Fruit fly (Drosophila melanogaster) whole organism, embryonic: ENCODE results near the gene CG42553.

Source experiments
- Ada2b ChIP-seq: fragments of 200-800 bp; sonication (Bioruptor generic); IDR thresholded peaks from 2 replicates; pipeline ENCODE4 v1.3.6; 2022; ENCODE audit warnings: missing biosample characterization, missing genetic modification characterization
- Atf-2 ChIP-seq: fragments of 200-800 bp; sonication (Bioruptor generic); optimal IDR thresholded peaks from 2 replicates; lab custom pipeline; 2016; ENCODE audit warnings: missing biosample characterization, missing genetic modification characterization
- Atf3 ChIP-seq: fragments of 200-800 bp; sonication (Bioruptor generic); optimal IDR thresholded peaks from 3 replicates; lab custom pipeline; 2016; ENCODE audit warnings: missing biosample characterization, missing genetic modification characterization
- Bdp1 ChIP-seq: fragments of 200-800 bp; sonication (Bioruptor generic); optimal IDR thresholded peaks from 3 replicates; lab custom pipeline; 2016; ENCODE audit warnings: missing biosample characterization, missing genetic modification characterization
- CG1024 ChIP-seq: fragments of 200-800 bp; sonication (Bioruptor generic); IDR thresholded peaks from 2 replicates; pipeline ENCODE4 v1.3.6; 2022; ENCODE audit warnings: missing biosample characterization, missing genetic modification characterization
- CG10267 ChIP-seq: fragments of 200-800 bp; sonication (Bioruptor generic); optimal IDR thresholded peaks from 2 replicates; lab custom pipeline; 2018; ENCODE audit warnings: missing biosample characterization, mild to moderate bottlenecking, missing genetic modification characterization, moderate library complexity
- CG10654 ChIP-seq: fragments of 200-800 bp; sonication (Bioruptor generic); optimal IDR thresholded peaks from 2 replicates; lab custom pipeline; 2016; ENCODE audit warnings: missing biosample characterization, missing genetic modification characterization
- CG11085 ChIP-seq: fragments of 200-800 bp; sonication (Bioruptor generic); IDR thresholded peaks from 2 replicates; pipeline ENCODE4 v1.3.6; 2022; ENCODE audit warnings: missing biosample characterization, missing genetic modification characterization
- CG11723 ChIP-seq: fragments of 200-800 bp; sonication (Bioruptor generic); optimal IDR thresholded peaks from 2 replicates; lab custom pipeline; 2017; ENCODE audit warnings: missing biosample characterization, mild to moderate bottlenecking, missing genetic modification characterization
- CG15011 ChIP-seq: fragments of 200-800 bp; sonication (Bioruptor generic); optimal IDR thresholded peaks from 3 replicates; lab custom pipeline; 2018; ENCODE audit warnings: missing biosample characterization, mild to moderate bottlenecking, missing genetic modification characterization
- CG17328 ChIP-seq: fragments of 200-800 bp; sonication (Bioruptor generic); IDR thresholded peaks from 2 replicates; pipeline ENCODE4 v1.3.6; 2022; ENCODE audit warnings: missing biosample characterization, missing genetic modification characterization
- CG17385 ChIP-seq: fragments of 200-800 bp; sonication (Bioruptor generic); optimal IDR thresholded peaks from 3 replicates; lab custom pipeline; 2018; ENCODE audit warnings: missing biosample characterization, mild to moderate bottlenecking, missing genetic modification characterization
- CG17568 ChIP-seq: fragments of 200-800 bp; sonication (Bioruptor generic); optimal IDR thresholded peaks from 2 replicates; lab custom pipeline; 2018; ENCODE audit warnings: missing biosample characterization, mild to moderate bottlenecking, missing genetic modification characterization, moderate library complexity
- CG17912 ChIP-seq: fragments of 200-800 bp; sonication (Bioruptor generic); optimal IDR thresholded peaks from 2 replicates; lab custom pipeline; 2018; ENCODE audit warnings: missing biosample characterization, mild to moderate bottlenecking, missing genetic modification characterization
- CG2889 ChIP-seq: fragments of 200-800 bp; sonication (Bioruptor generic); IDR thresholded peaks from 3 replicates; pipeline ENCODE4 v1.3.6; 2022; ENCODE audit warnings: missing biosample characterization, missing genetic modification characterization
- CG30403 ChIP-seq: fragments of 200-800 bp; sonication (Bioruptor generic); optimal IDR thresholded peaks from 3 replicates; lab custom pipeline; 2016; ENCODE audit warnings: missing biosample characterization, missing genetic modification characterization
- CG34422 ChIP-seq: fragments of 200-800 bp; sonication (Bioruptor generic); IDR thresholded peaks from 3 replicates; pipeline ENCODE4 v1.3.6; 2022; ENCODE audit warnings: missing biosample characterization, missing genetic modification characterization
- CG4424 ChIP-seq: fragments of 200-800 bp; sonication (Bioruptor generic); optimal IDR thresholded peaks from 3 replicates; lab custom pipeline; 2016; ENCODE audit warnings: missing biosample characterization, missing genetic modification characterization
- CG6254 ChIP-seq: fragments of 200-800 bp; sonication (Bioruptor generic); optimal IDR thresholded peaks from 3 replicates; lab custom pipeline; 2017; ENCODE audit warnings: mild to moderate bottlenecking, missing biosample characterization, missing genetic modification reagents, missing genetic modification characterization
- CG6854 ChIP-seq: fragments of 200-800 bp; sonication (Bioruptor generic); optimal IDR thresholded peaks from 3 replicates; lab custom pipeline; 2017; ENCODE audit warnings: missing biosample characterization, mild to moderate bottlenecking, missing genetic modification characterization
- CG7928 ChIP-seq: fragments of 200-800 bp; sonication (Bioruptor generic); optimal IDR thresholded peaks from 2 replicates; lab custom pipeline; 2017; ENCODE audit warnings: missing biosample characterization, mild to moderate bottlenecking, missing genetic modification characterization
- CG9609 ChIP-seq: fragments of 200-800 bp; sonication (Bioruptor generic); optimal IDR thresholded peaks from 3 replicates; lab custom pipeline; 2016; ENCODE audit warnings: missing biosample characterization, missing genetic modification characterization
- Dad ChIP-seq: fragments of 200-800 bp; sonication (Bioruptor generic); optimal IDR thresholded peaks from 3 replicates; lab custom pipeline; 2016; ENCODE audit warnings: missing biosample characterization, missing genetic modification characterization
- Dip3 ChIP-seq: fragments of 200-800 bp; sonication (Bioruptor generic); optimal IDR thresholded peaks from 3 replicates; lab custom pipeline; 2016; ENCODE audit warnings: missing biosample characterization, missing genetic modification characterization
- Eip74EF ChIP-seq, 2 experiments: fragments of 200-800 bp in 1 of 2; fragments of >200 bp in 1 of 2; sonication (Bioruptor generic) in 1 of 2; optimal IDR thresholded peaks; 2 replicates each; lab custom pipeline; 2017 to 2019; ENCODE audit warnings: missing biosample characterization in 2 of 2, missing genetic modification characterization in 2 of 2, mild to moderate bottlenecking in 1 of 2, moderate library complexity in 1 of 2
- Fer1 ChIP-seq: fragments of 200-800 bp; sonication (Bioruptor generic); optimal IDR thresholded peaks from 2 replicates; lab custom pipeline; 2017; ENCODE audit warnings: missing biosample characterization, mild to moderate bottlenecking, missing genetic modification characterization
- GATAe ChIP-seq: fragments of 200-800 bp; sonication (Bioruptor generic); conservative IDR thresholded peaks from 2 replicates; pipeline ENCODE4 v1.3.6; 2022; ENCODE audit warnings: missing biosample characterization, missing genetic modification characterization
- H15 ChIP-seq: fragments of 200-800 bp; sonication (Bioruptor generic); IDR thresholded peaks from 3 replicates; pipeline ENCODE4 v1.3.6; 2022; ENCODE audit warnings: missing biosample characterization, missing genetic modification characterization
- Kr ChIP-seq: fragments of 200-800 bp; sonication (Bioruptor generic); optimal IDR thresholded peaks from 2 replicates; lab custom pipeline; 2017; ENCODE audit warnings: missing biosample characterization, mild to moderate bottlenecking, missing genetic modification characterization
- Lpt ChIP-seq: fragments of >200 bp; optimal IDR thresholded peaks from 2 replicates; lab custom pipeline; 2018; ENCODE audit warnings: missing biosample characterization, missing genetic modification characterization
- MTF-1 ChIP-seq: fragments of 200-800 bp; sonication (Bioruptor generic); optimal IDR thresholded peaks from 2 replicates; lab custom pipeline; 2018; ENCODE audit warnings: missing biosample characterization, mild to moderate bottlenecking, missing genetic modification characterization, borderline replicate concordance
- NC2β ChIP-seq: fragments of 200-800 bp; sonication (Bioruptor generic); optimal IDR thresholded peaks from 2 replicates; lab custom pipeline; 2016; ENCODE audit warnings: missing biosample characterization, missing genetic modification characterization
- NfI ChIP-seq: fragments of 200-800 bp; sonication (Bioruptor generic); optimal IDR thresholded peaks from 3 replicates; lab custom pipeline; 2018; ENCODE audit warnings: missing biosample characterization, mild to moderate bottlenecking, missing genetic modification characterization, moderate library complexity
- Stat92E ChIP-seq, 3 experiments: fragments of >200 bp in 2 of 3; fragments of 200-800 bp in 1 of 3; sonication (Bioruptor generic) in 1 of 3; optimal IDR thresholded peaks; 2 replicates each; lab custom pipeline; 2017 to 2019; ENCODE audit warnings: missing biosample characterization in 3 of 3, missing genetic modification characterization in 3 of 3, mild to moderate bottlenecking in 1 of 3, moderate library complexity in 1 of 3
- amos ChIP-seq: fragments of 200-800 bp; sonication (Bioruptor generic); IDR thresholded peaks from 2 replicates; pipeline ENCODE4 v1.3.6; 2022; ENCODE audit warnings: missing biosample characterization, missing genetic modification characterization; ENCODE audit not compliant: partially characterized antibody
- btn ChIP-seq: fragments of 200-800 bp; sonication (Bioruptor generic); optimal IDR thresholded peaks from 2 replicates; lab custom pipeline; 2016; ENCODE audit warnings: missing biosample characterization, missing genetic modification characterization
- cad ChIP-seq: fragments of >200 bp; optimal IDR thresholded peaks from 2 replicates; lab custom pipeline; 2017; ENCODE audit warnings: missing biosample characterization, missing genetic modification characterization
- cato ChIP-seq: fragments of 200-800 bp; sonication (Bioruptor generic); optimal IDR thresholded peaks from 2 replicates; lab custom pipeline; 2016; ENCODE audit warnings: missing biosample characterization, missing genetic modification characterization, borderline replicate concordance
- esg ChIP-seq: fragments of 200-800 bp; sonication (Bioruptor generic); conservative IDR thresholded peaks from 2 replicates; pipeline ENCODE4 v1.3.6; 2022; ENCODE audit warnings: missing biosample characterization, missing genetic modification characterization
- fu2 ChIP-seq: fragments of 200-800 bp; sonication (Bioruptor generic); optimal IDR thresholded peaks from 2 replicates; lab custom pipeline; 2016; ENCODE audit warnings: missing biosample characterization, missing genetic modification characterization
- ham ChIP-seq: fragments of 200-800 bp; sonication (Bioruptor generic); IDR thresholded peaks from 2 replicates; pipeline ENCODE4 v1.3.6; 2022; ENCODE audit warnings: missing biosample characterization, missing genetic modification characterization
- jumu ChIP-seq: fragments of 200-800 bp; sonication (Bioruptor generic); optimal IDR thresholded peaks from 3 replicates; lab custom pipeline; 2016; ENCODE audit warnings: missing biosample characterization, missing genetic modification characterization
- nerfin-2 ChIP-seq: fragments of 200-800 bp; sonication (Bioruptor generic); IDR thresholded peaks from 2 replicates; pipeline ENCODE4 v1.3.6; 2022; ENCODE audit warnings: missing biosample characterization, missing genetic modification characterization; ENCODE audit not compliant: partially characterized antibody
- pita ChIP-seq: fragments of 200-800 bp; sonication (Bioruptor generic); optimal IDR thresholded peaks from 2 replicates; lab custom pipeline; 2017; ENCODE audit warnings: missing biosample characterization, mild to moderate bottlenecking, missing genetic modification characterization
- pros ChIP-seq: fragments of 200-800 bp; sonication (Bioruptor generic); optimal IDR thresholded peaks from 3 replicates; lab custom pipeline; 2019; ENCODE audit warnings: missing biosample characterization, mild to moderate bottlenecking, missing genetic modification characterization, moderate library complexity
- sens-2 ChIP-seq: fragments of 200-800 bp; sonication (Bioruptor generic); IDR thresholded peaks from 2 replicates; pipeline ENCODE4 v1.3.6; 2022; ENCODE audit warnings: missing biosample characterization, missing genetic modification characterization
- shn ChIP-seq: fragments of 200-800 bp; sonication (Bioruptor generic); optimal IDR thresholded peaks from 3 replicates; lab custom pipeline; 2016; ENCODE audit warnings: missing biosample characterization, missing genetic modification characterization
- sob ChIP-seq: fragments of 200-800 bp; sonication (Bioruptor generic); IDR thresholded peaks from 2 replicates; pipeline ENCODE4 v1.3.6; 2022; ENCODE audit warnings: missing biosample characterization, missing genetic modification characterization
- stc ChIP-seq: fragments of 200-800 bp; sonication (Bioruptor generic); IDR thresholded peaks from 2 replicates; pipeline ENCODE4 v1.3.6; 2022; ENCODE audit warnings: missing biosample characterization, missing genetic modification characterization
- unc-4 ChIP-seq: fragments of 200-800 bp; sonication (Bioruptor generic); IDR thresholded peaks from 2 replicates; pipeline ENCODE4 v1.3.6; 2022; ENCODE audit warnings: missing biosample characterization, missing genetic modification characterization; ENCODE audit not compliant: partially characterized antibody

Gene CG42553

DNA sequence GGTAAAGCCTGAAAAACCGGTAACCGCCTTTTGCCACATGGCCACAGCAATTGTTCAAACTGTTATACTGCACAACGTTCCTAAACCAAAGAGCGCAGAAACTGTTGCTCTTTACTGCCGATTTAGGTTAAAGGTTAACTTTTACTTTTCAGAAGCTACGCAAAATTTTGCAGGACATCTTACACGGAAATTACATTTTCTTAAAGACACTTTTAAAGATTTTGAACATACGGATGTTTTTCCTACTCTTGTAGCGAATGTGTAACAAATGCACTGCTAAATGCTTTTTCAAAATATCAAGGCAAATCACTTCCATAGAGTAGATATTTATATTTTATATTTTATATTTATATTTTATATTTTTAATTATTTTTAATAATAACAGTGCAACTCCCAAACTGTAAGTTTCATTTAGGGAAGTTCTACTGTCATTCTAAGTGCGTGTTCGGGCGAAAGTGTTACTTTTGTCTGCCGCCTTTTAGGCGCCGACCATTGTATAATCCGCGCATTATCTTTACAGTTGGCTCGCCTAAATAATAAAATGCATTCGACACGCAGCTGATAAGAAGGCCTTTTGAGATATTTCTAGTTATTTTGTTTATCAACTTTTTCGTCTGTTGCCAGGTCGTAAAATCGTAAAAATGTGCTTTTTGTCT is 48.5 kb downstream of the CG42553 start (continued):
- TF ChIP-seq CG10267 (tag; lab: Kevin White, UChicago) (peak; percentile 22), shn (no peak), stc (GFP tag; lab: Robert Waterston, UW) (peak; percentile 49; the same call in 1 of the 2 replicates), CG34422 (GFP tag; lab: Robert Waterston, UW) (no peak), CG11085 (GFP tag; lab: Robert Waterston, UW) (no peak), Dip3 (no peak), Bdp1 (no peak), CG15011 (no peak), CG10654 (no peak), Atf3 (no peak), CG17568 (GFP tag; lab: Kevin White, UChicago) (no peak), CG6254 (GFP tag; lab: Kevin White, UChicago) (peak; percentile 13), CG9609 (GFP tag; lab: Kevin White, UChicago) (no peak), Fer1 (peak; percentile 16), CG6854 (GFP tag; lab: Kevin White, UChicago) (peak; percentile 16), NfI (GFP tag; lab: Kevin White, UChicago) (no peak), cad (GFP tag; lab: Kevin White, UChicago) (no peak), NC2β (GFP tag; lab: Kevin White, UChicago) (no peak), GATAe (GFP tag; lab: Robert Waterston, UW) (no peak), Atf-2 (GFP tag; lab: Kevin White, UChicago) (no peak), H15 (GFP tag; lab: Robert Waterston, UW) (no peak), MTF-1 (no peak), esg (GFP tag; lab: Robert Waterston, UW) (no peak), CG11723 (GFP tag; lab: Kevin White, UChicago) (no peak), cato (GFP tag; lab: Kevin White, UChicago) (no peak), CG17385 (GFP tag; lab: Kevin White, UChicago) (no peak), Dad (GFP tag; lab: Kevin White, UChicago) (no peak), CG17912 (GFP tag; lab: Kevin White, UChicago) (no peak), ham (GFP tag; lab: Robert Waterston, UW) (no peak), Lpt (GFP tag; lab: Kevin White, UChicago) (no peak), CG30403 (no peak), jumu (GFP tag; lab: Kevin White, UChicago) (no peak), CG17328 (GFP tag; lab: Robert Waterston, UW) (no peak), Ada2b (GFP tag; lab: Robert Waterston, UW) (peak; percentile 21; the same call in 1 of the 2 replicates), fu2 (GFP tag; lab: Kevin White, UChicago) (no peak), CG4424 (peak; percentile 23), Eip74EF (GFP tag; optimal IDR thresholded peaks at IDR 0.05; lab: Kevin White, UChicago) (no peak), pita (GFP tag; lab: Kevin White, UChicago) (no peak), sob (GFP tag; lab: Robert Waterston, UW) (0 out of 2 replicates have a peak, but pooled peaks have one; percentile 7), Stat92E (GFP tag; optimal IDR thresholded peaks at IDR 0.05; lab: Kevin White, UChicago) (no peak), nerfin-2 (GFP tag; lab: Robert Waterston, UW) (no peak), CG1024 (GFP tag; lab: Robert Waterston, UW) (no peak), pros (GFP tag; lab: Kevin White, UChicago) (no peak), Kr (GFP tag; lab: Kevin White, UChicago) (no peak), CG7928 (GFP tag; lab: Kevin White, UChicago) (no peak), CG2889 (no peak), unc-4 (GFP tag; lab: Robert Waterston, UW) (no peak), sens-2 (no peak), btn (GFP tag; lab: Kevin White, UChicago) (no peak), amos (no peak)
